Fruit fly (Drosophila melanogaster) whole organism, embryonic: ENCODE results near the gene CG6839.

Experiments
- Adf1 ChIP-seq: fragments of 200-800 bp; sonication (Bioruptor generic); IDR thresholded peaks from 2 replicates; pipeline ENCODE4 v1.3.6; 2022; ENCODE audit warnings: missing biosample characterization, missing genetic modification characterization
- Blimp-1 ChIP-seq: fragments of 200-800 bp; sonication (Bioruptor generic); optimal IDR thresholded peaks from 3 replicates; lab custom pipeline; 2018; ENCODE audit warnings: missing biosample characterization, missing genetic modification characterization, mild to moderate bottlenecking, moderate library complexity, missing genetic modification reagents
- CG12769 ChIP-seq: fragments of 200-800 bp; sonication (Bioruptor generic); optimal IDR thresholded peaks from 2 replicates; lab custom pipeline; 2019; ENCODE audit warnings: missing biosample characterization, mild to moderate bottlenecking, missing genetic modification characterization, moderate library complexity
- CG14014 ChIP-seq: fragments of 200-800 bp; sonication (Bioruptor generic); IDR thresholded peaks from 2 replicates; pipeline ENCODE4 v1.3.6; 2022; ENCODE audit warnings: missing biosample characterization, missing genetic modification characterization
- CG14441 ChIP-seq: fragments of 200-800 bp; sonication (Bioruptor generic); IDR thresholded peaks from 2 replicates; pipeline ENCODE4 v1.3.6; 2022; ENCODE audit warnings: missing biosample characterization, missing genetic modification characterization
- CG14667 ChIP-seq: fragments of 200-800 bp; sonication (Bioruptor generic); IDR thresholded peaks from 2 replicates; pipeline ENCODE4 v1.3.6; 2022; ENCODE audit warnings: missing biosample characterization, missing genetic modification characterization
- CG17802 ChIP-seq: fragments of 200-800 bp; sonication (Bioruptor generic); optimal IDR thresholded peaks from 2 replicates; lab custom pipeline; 2018; ENCODE audit warnings: missing biosample characterization, mild to moderate bottlenecking, missing genetic modification characterization, moderate library complexity
- CG18599 ChIP-seq: fragments of 200-800 bp; sonication (Bioruptor generic); optimal IDR thresholded peaks from 3 replicates; lab custom pipeline; 2017; ENCODE audit warnings: missing biosample characterization, missing genetic modification characterization, mild to moderate bottlenecking, moderate library complexity, missing genetic modification reagents
- CG2129 ChIP-seq: fragments of 200-800 bp; sonication (Bioruptor generic); IDR thresholded peaks from 2 replicates; pipeline ENCODE4 v1.3.6; 2022; ENCODE audit warnings: missing biosample characterization, missing genetic modification characterization; ENCODE audit not compliant: partially characterized antibody
- CG32767 ChIP-seq: fragments of 200-800 bp; sonication (Bioruptor generic); IDR thresholded peaks from 2 replicates; pipeline ENCODE4 v1.3.6; 2022; ENCODE audit warnings: missing biosample characterization, missing genetic modification characterization
- CG4730 ChIP-seq: fragments of 200-800 bp; sonication (Bioruptor generic); IDR thresholded peaks from 2 replicates; pipeline ENCODE4 v1.3.6; 2022; ENCODE audit warnings: missing biosample characterization, missing genetic modification characterization
- CG6272 ChIP-seq: fragments of 200-800 bp; sonication (Bioruptor generic); IDR thresholded peaks from 2 replicates; pipeline ENCODE4 v1.3.6; 2022; ENCODE audit warnings: missing biosample characterization, missing genetic modification characterization
- CG6689 ChIP-seq: fragments of 200-800 bp; sonication (Bioruptor generic); IDR thresholded peaks from 2 replicates; pipeline ENCODE4 v1.3.6; 2022; ENCODE audit warnings: missing biosample characterization, missing genetic modification characterization
- CG7556 ChIP-seq: fragments of 200-800 bp; sonication (Bioruptor generic); optimal IDR thresholded peaks from 2 replicates; lab custom pipeline; 2017; ENCODE audit warnings: missing biosample characterization, mild to moderate bottlenecking, missing genetic modification characterization
- CG8290 ChIP-seq, 3 experiments: fragments of 200-800 bp; sonication (Bioruptor generic); optimal IDR thresholded peaks; 2 replicates each; lab custom pipeline; 2016 to 2019; ENCODE audit warnings: missing biosample characterization in 3 of 3, missing genetic modification characterization in 3 of 3, mild to moderate bottlenecking in 2 of 3, moderate library complexity in 1 of 3
- Chrac-16 ChIP-seq: fragments of 200-800 bp; sonication (Bioruptor generic); optimal IDR thresholded peaks from 3 replicates; lab custom pipeline; 2016; ENCODE audit warnings: missing biosample characterization, missing genetic modification characterization
- D19A ChIP-seq: fragments of 200-800 bp; optimal IDR thresholded peaks from 3 replicates; lab custom pipeline; 2019; ENCODE audit warnings: missing biosample characterization, mild to moderate bottlenecking, missing genetic modification characterization, moderate library complexity
- Dek ChIP-seq: fragments of 200-800 bp; sonication (Bioruptor generic); optimal IDR thresholded peaks from 3 replicates; lab custom pipeline; 2019; ENCODE audit warnings: missing biosample characterization, mild to moderate bottlenecking, missing genetic modification characterization, moderate library complexity
- Eip74EF ChIP-seq, 2 experiments: fragments of 200-800 bp in 1 of 2; fragments of >200 bp in 1 of 2; sonication (Bioruptor generic) in 1 of 2; optimal IDR thresholded peaks; 2 replicates each; lab custom pipeline; 2017 to 2019; ENCODE audit warnings: missing biosample characterization in 2 of 2, missing genetic modification characterization in 2 of 2, mild to moderate bottlenecking in 1 of 2, moderate library complexity in 1 of 2
- Hr78 ChIP-seq, 2 experiments: fragments of 200-800 bp in 1 of 2; fragments of >200 bp in 1 of 2; sonication (Bioruptor generic) in 1 of 2; optimal IDR thresholded peaks; 2 replicates each; lab custom pipeline; 2017 to 2019; ENCODE audit warnings: missing biosample characterization in 2 of 2, missing genetic modification characterization in 2 of 2, mild to moderate bottlenecking in 1 of 2, moderate library complexity in 1 of 2
- NK7.1 ChIP-seq: fragments of 200-800 bp; sonication (Bioruptor generic); optimal IDR thresholded peaks from 3 replicates; lab custom pipeline; 2016; ENCODE audit warnings: missing biosample characterization, missing genetic modification characterization
- Pdp1 ChIP-seq, 2 experiments: fragments of 200-800 bp; sonication (Bioruptor generic); optimal IDR thresholded peaks; 3 replicates each; lab custom pipeline; 2016; ENCODE audit warnings: missing biosample characterization in 2 of 2, missing genetic modification characterization in 2 of 2, mild to moderate bottlenecking in 1 of 2, moderate library complexity in 1 of 2
- Scr ChIP-seq: fragments of 200-800 bp; sonication (Bioruptor generic); IDR thresholded peaks from 2 replicates; pipeline ENCODE4 v1.3.6; 2022; ENCODE audit warnings: missing biosample characterization, missing genetic modification characterization; ENCODE audit not compliant: partially characterized antibody
- cg ChIP-seq: fragments of 200-800 bp; sonication (Bioruptor generic); optimal IDR thresholded peaks from 3 replicates; lab custom pipeline; 2019; ENCODE audit warnings: missing biosample characterization, mild to moderate bottlenecking, missing genetic modification characterization, moderate library complexity
- chinmo ChIP-seq: fragments of 200-800 bp; sonication (Bioruptor generic); IDR thresholded peaks from 4 replicates; pipeline ENCODE4 v1.3.6; 2022; ENCODE audit warnings: missing biosample characterization, missing genetic modification characterization; ENCODE audit not compliant: partially characterized antibody
- cwo ChIP-seq: fragments of 200-800 bp; sonication (Bioruptor generic); optimal IDR thresholded peaks from 3 replicates; lab custom pipeline; 2017; ENCODE audit warnings: missing biosample characterization, missing genetic modification characterization, mild to moderate bottlenecking, moderate library complexity, missing genetic modification reagents
- dati ChIP-seq: fragments of 200-800 bp; sonication (Bioruptor generic); IDR thresholded peaks from 2 replicates; pipeline ENCODE4 v1.3.6; 2022; ENCODE audit warnings: missing biosample characterization, missing genetic modification characterization
- klu ChIP-seq: fragments of 200-800 bp; sonication (Bioruptor generic); IDR thresholded peaks from 2 replicates; pipeline ENCODE4 v1.3.6; 2022; ENCODE audit warnings: missing biosample characterization, missing genetic modification characterization
- luna ChIP-seq: fragments of 200-800 bp; sonication (Bioruptor generic); optimal IDR thresholded peaks from 2 replicates; lab custom pipeline; 2016; ENCODE audit warnings: missing biosample characterization, missing genetic modification characterization
- odd ChIP-seq: fragments of 200-800 bp; sonication (Bioruptor generic); optimal IDR thresholded peaks from 2 replicates; lab custom pipeline; 2017; ENCODE audit warnings: missing biosample characterization, mild to moderate bottlenecking, missing genetic modification characterization
- pan ChIP-seq, 4 experiments: fragments of >200 bp in 3 of 4; fragments of 200-800 bp in 1 of 4; sonication (Bioruptor generic) in 1 of 4; optimal IDR thresholded peaks in 3 of 4; IDR thresholded peaks in 1 of 4; 2 replicates each; pipeline versions ENCODE4 v1.3.6 to Lab custom; 2017 to 2022; ENCODE audit warnings: missing biosample characterization in 2 of 4, missing genetic modification characterization in 2 of 4, mixed read lengths in 1 of 4
- pho ChIP-seq: fragments of 200-800 bp; sonication (Bioruptor generic); optimal IDR thresholded peaks from 2 replicates; lab custom pipeline; 2016; ENCODE audit warnings: missing biosample characterization, missing genetic modification characterization
- pita ChIP-seq: fragments of 200-800 bp; sonication (Bioruptor generic); optimal IDR thresholded peaks from 2 replicates; lab custom pipeline; 2017; ENCODE audit warnings: missing biosample characterization, mild to moderate bottlenecking, missing genetic modification characterization
- pros ChIP-seq: fragments of 200-800 bp; sonication (Bioruptor generic); optimal IDR thresholded peaks from 3 replicates; lab custom pipeline; 2019; ENCODE audit warnings: missing biosample characterization, mild to moderate bottlenecking, missing genetic modification characterization, moderate library complexity
- shn ChIP-seq: fragments of 200-800 bp; sonication (Bioruptor generic); optimal IDR thresholded peaks from 3 replicates; lab custom pipeline; 2016; ENCODE audit warnings: missing biosample characterization, missing genetic modification characterization
- slbo ChIP-seq: fragments of 200-800 bp; sonication (Bioruptor generic); IDR thresholded peaks from 2 replicates; pipeline ENCODE4 v1.3.6; 2022; ENCODE audit warnings: missing biosample characterization, missing genetic modification characterization
- slp2 ChIP-seq: fragments of 200-800 bp; sonication (Bioruptor generic); optimal IDR thresholded peaks from 2 replicates; lab custom pipeline; 2016; ENCODE audit warnings: missing biosample characterization, missing genetic modification characterization
- sob ChIP-seq: fragments of 200-800 bp; sonication (Bioruptor generic); IDR thresholded peaks from 2 replicates; pipeline ENCODE4 v1.3.6; 2022; ENCODE audit warnings: missing biosample characterization, missing genetic modification characterization
- sr ChIP-seq: fragments of 200-800 bp; sonication (Bioruptor generic); IDR thresholded peaks from 3 replicates; pipeline ENCODE4 v1.3.6; 2022; ENCODE audit warnings: missing biosample characterization, missing genetic modification characterization
- vvl ChIP-seq: fragments of 200-800 bp; sonication (Bioruptor generic); IDR thresholded peaks from 2 replicates; pipeline ENCODE4 v1.3.6; 2022; ENCODE audit warnings: missing biosample characterization, missing genetic modification characterization

Gene CG6839

dm6 chr3L:18950359-18950758, 33.0 kb downstream of the CG6839 start, which contains the start of gene CG6836 (continued):
- TF ChIP-seq CG14667 (GFP tag; lab: Robert Waterston, UW) (0 out of 2 replicates have a peak, but pooled peaks have one; percentile 6), shn (GFP tag; lab: Kevin White, UChicago) (no peak), CG17802 (tag; lab: Kevin White, UChicago) (no peak), sr (0 out of 3 replicates have a peak, but pooled peaks have one; percentile 9), pan (optimal IDR thresholded peaks at IDR 0.05; lab: Kevin White, UChicago) (no peak), pan (GFP tag; optimal IDR thresholded peaks at IDR 0.05 in 1 of 2, IDR thresholded peaks at IDR 0.05 in 1 of 2) (peak in 1 of 2 experiments; percentile 24), slbo (GFP tag; lab: Robert Waterston, UW) (0 out of 2 replicates have a peak, but pooled peaks have one; percentile 18), chinmo (peak; percentile 76; the same call in 1 of the 4 replicates), Blimp-1 (GFP tag; lab: Kevin White, UChicago) (peak; percentile 36), CG32767 (GFP tag; lab: Robert Waterston, UW) (no peak), CG2129 (GFP tag; lab: Robert Waterston, UW) (no peak), CG14441 (0 out of 2 replicates have a peak, but pooled peaks have one; percentile 38), CG6272 (GFP tag; lab: Robert Waterston, UW) (0 out of 2 replicates have a peak, but pooled peaks have one; percentile 21), CG8290 (GFP tag; optimal IDR thresholded peaks at IDR 0.05; lab: Kevin White, UChicago) (no peak), CG8290 (tag; optimal IDR thresholded peaks at IDR 0.05; lab: Kevin White, UChicago) (peak in 1 of 2 experiments; percentile 20), CG12769 (tag; lab: Kevin White, UChicago) (peak; percentile 12), odd (no peak), CG14014 (no peak), pros (GFP tag; lab: Kevin White, UChicago) (no peak), cg (GFP tag; lab: Kevin White, UChicago) (no peak), CG6689 (GFP tag; lab: Robert Waterston, UW) (peak; percentile 6; the same call in 1 of the 2 replicates), D19A (no peak), CG4730 (GFP tag; lab: Robert Waterston, UW) (no peak), vvl (GFP tag; lab: Robert Waterston, UW) (peak; percentile 44; the same call in 1 of the 2 replicates), sob (GFP tag; lab: Robert Waterston, UW) (peak; percentile 17; the same call in 1 of the 2 replicates), Adf1 (GFP tag; lab: Robert Waterston, UW) (no peak), NK7.1 (GFP tag; lab: Kevin White, UChicago) (no peak), Eip74EF (GFP tag; optimal IDR thresholded peaks at IDR 0.05; lab: Kevin White, UChicago) (peak in 1 of 2 experiments; percentile 19), dati (GFP tag; lab: Robert Waterston, UW) (no peak), Dek (tag; lab: Kevin White, UChicago) (no peak), slp2 (GFP tag; lab: Kevin White, UChicago) (no peak)
- TF ChIP-seq, all 482 proteins: peak for 19

DNA sequence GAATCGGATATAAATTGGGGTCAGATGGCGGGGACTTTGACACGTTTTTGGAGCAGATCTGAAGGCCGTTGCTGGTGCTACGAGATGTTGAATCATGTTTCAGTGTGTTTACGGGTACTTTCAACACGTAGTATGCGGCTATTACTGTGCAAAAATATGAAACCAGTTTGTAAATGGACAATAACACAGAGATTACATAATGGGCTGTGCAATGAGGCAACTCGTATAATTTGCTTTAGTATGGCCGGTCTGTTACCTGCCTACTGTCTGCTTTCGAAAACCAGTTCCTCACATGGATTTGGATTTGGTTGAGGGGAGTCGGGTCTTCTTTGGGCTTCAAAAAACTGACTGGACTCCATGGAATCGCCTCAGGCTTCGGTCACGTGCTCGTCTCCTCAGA, 35.0 kb downstream of the CG6839 start:
- TF ChIP-seq klu (GFP tag; lab: Robert Waterston, UW): no peak
- no peak for TF ChIP-seq pita (GFP tag; lab: Kevin White, UChicago)
- no peak for TF ChIP-seq luna (GFP tag; lab: Kevin White, UChicago)
- no peak for TF ChIP-seq Scr (GFP tag; lab: Robert Waterston, UW)
- TF ChIP-seq CG18599 (GFP tag; lab: Kevin White, UChicago): no peak
- TF ChIP-seq pho: no peak
- 0 out of 2 replicates have a peak, but pooled peaks have one; percentile 42 for TF ChIP-seq vvl (GFP tag; lab: Robert Waterston, UW)
- 0 out of 4 replicates have a peak, but pooled peaks have one; percentile 50 for TF ChIP-seq chinmo
- TF ChIP-seq Chrac-16 (GFP tag; lab: Kevin White, UChicago): no peak
- peak; percentile 84 for TF ChIP-seq cwo (GFP tag; lab: Kevin White, UChicago)
- no peak for TF ChIP-seq CG7556 (GFP tag; lab: Kevin White, UChicago)
- peak in 1 of 2 experiments; percentile 87 for TF ChIP-seq Pdp1 (GFP tag; optimal IDR thresholded peaks at IDR 0.05; lab: Kevin White, UChicago)
- peak in 1 of 2 experiments; percentile 25 for TF ChIP-seq Hr78 (GFP tag; optimal IDR thresholded peaks at IDR 0.05; lab: Kevin White, UChicago)
- TF ChIP-seq, all 482 proteins: peak for 5
